Worm (Caenorhabditis elegans): ENCODE measurements around the gene srg-47.

Gene srg-47

DNA sequence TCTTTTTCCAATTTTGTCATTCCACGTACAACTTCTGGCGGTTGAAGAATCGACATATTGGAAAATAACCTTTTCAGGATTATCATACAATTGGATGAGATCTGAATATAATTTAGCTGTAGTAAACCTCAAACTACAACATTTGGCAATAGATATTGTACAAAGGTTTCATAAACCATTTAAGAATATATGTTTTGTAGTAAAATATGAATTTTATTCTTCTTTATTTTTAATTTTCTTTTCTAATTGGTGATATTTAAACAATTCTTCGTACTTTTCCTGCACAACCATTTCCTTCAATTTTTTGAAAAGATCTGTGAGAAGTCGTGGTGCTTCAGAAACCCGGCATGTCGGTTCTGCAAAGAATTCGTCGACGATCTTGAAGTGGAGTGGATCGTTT lies 35.1 kb downstream of the srg-47 start, which contains the start of gene C53A5.17:
C53A5.17 (minus strand) TSS at position 101 of the 400 bp plus-strand sequence.
- no peak for TF ChIP-seq nfya-1 (tag; optimal IDR thresholded peaks at IDR 0.05)
- TF ChIP-seq K09A11.1 (tag; optimal IDR thresholded peaks at IDR 0.05; ENCODE audit: insufficient read depth) = no peak
- no peak for TF ChIP-seq ceh-24 (tag; optimal IDR thresholded peaks at IDR 0.05)
- no peak for TF ChIP-seq pha-4 (tag; optimal IDR thresholded peaks at IDR 0.05)
- TF ChIP-seq lin-11 (tag; optimal IDR thresholded peaks at IDR 0.05) = no peak
- no peak for TF ChIP-seq lim-6 (tag; optimal IDR thresholded peaks at IDR 0.05)
- TF ChIP-seq ceh-14 (tag; optimal IDR thresholded peaks at IDR 0.05) = no peak
- TF ChIP-seq ama-1 (optimal IDR thresholded peaks at IDR 0.05) = no peak
- TF ChIP-seq Y22D7AL.16 (tag; optimal IDR thresholded peaks at IDR 0.05) = no peak
- no peak for TF ChIP-seq ceh-31 (tag; optimal IDR thresholded peaks at IDR 0.05)
- no peak for TF ChIP-seq ceh-6 (GFP tag; optimal IDR thresholded peaks at IDR 0.05)
- TF ChIP-seq ceh-48 (tag; optimal IDR thresholded peaks at IDR 0.05) = no peak
- no peak for TF ChIP-seq ceh-18 (tag; optimal IDR thresholded peaks at IDR 0.05)
- no peak for TF ChIP-seq fax-1 (tag; optimal IDR thresholded peaks at IDR 0.05)
- no peak for TF ChIP-seq fkh-6 (tag; optimal IDR thresholded peaks at IDR 0.05)
- TF ChIP-seq ahr-1 (tag; optimal IDR thresholded peaks at IDR 0.05) = no peak
- TF ChIP-seq sdc-2 (tag; optimal IDR thresholded peaks at IDR 0.05) = no peak
- TF ChIP-seq madf-2 (tag; optimal IDR thresholded peaks at IDR 0.05) = no peak

DNA sequence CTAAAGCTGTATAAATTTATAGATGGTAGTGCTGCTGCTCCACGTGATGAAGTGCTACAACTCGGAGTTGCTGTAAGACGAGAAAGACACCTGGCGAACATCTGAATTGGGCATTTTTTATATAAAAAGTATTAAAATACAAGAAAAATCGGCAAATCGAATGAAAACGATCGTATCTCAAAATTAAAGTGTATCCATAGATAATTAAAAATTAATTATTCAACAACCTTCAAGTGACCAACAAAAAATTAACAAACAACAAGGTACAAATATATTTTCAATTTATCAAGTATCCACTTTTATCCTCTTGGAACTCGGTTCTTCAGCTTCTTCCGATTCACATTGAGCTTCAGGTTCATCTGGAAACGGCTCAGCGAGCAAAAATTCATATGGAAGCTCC lies 36.8 kb downstream of the srg-47 start, which contains the start of gene R02D5.8:
R02D5.8 (minus strand) TSS at position 101 of the 400 bp plus-strand sequence.
- no peak for TF ChIP-seq Y22D7AL.16 (tag; optimal IDR thresholded peaks at IDR 0.05)
- no peak for TF ChIP-seq ceh-18 (tag; optimal IDR thresholded peaks at IDR 0.05)
- no peak for TF ChIP-seq dmd-4 (tag; optimal IDR thresholded peaks at IDR 0.05; ENCODE audit: borderline replicate concordance)
- TF ChIP-seq C08G9.2 (tag; optimal IDR thresholded peaks at IDR 0.05) = no peak
- TF ChIP-seq hlh-15 (tag; optimal IDR thresholded peaks at IDR 0.05) = no peak
- TF ChIP-seq ceh-6 (GFP tag; optimal IDR thresholded peaks at IDR 0.05) = no peak
- no peak for TF ChIP-seq ceh-14 (tag; optimal IDR thresholded peaks at IDR 0.05)
- TF ChIP-seq pax-1 (tag; optimal IDR thresholded peaks at IDR 0.05) = no peak

DNA sequence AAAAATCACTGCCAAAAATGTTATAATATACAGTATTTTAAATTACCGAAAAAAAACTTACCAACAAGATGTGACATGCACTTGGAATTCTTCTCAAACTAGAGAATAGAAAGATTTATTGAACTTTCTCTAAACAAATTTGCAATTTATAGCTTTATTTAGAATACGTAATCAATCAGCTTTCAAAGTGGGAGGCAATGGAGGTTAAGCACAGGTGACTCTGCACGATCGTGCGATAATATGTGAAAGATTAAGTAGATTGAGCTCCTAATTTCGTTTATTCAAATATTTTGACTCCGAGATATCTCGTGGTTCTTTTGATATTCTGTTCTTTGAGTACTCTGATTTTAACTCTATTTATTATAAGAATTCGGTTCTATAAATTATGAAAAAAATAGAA lies 38.1 kb downstream of the srg-47 start, which contains the start of gene R02D5.6:
R02D5.6 (minus strand) TSS at position 101 of the 400 bp plus-strand sequence.
- no peak for TF ChIP-seq T23F11.4 (GFP tag; optimal IDR thresholded peaks at IDR 0.05)
- TF ChIP-seq unc-42 (tag; optimal IDR thresholded peaks at IDR 0.05) = no peak
- no peak for TF ChIP-seq ztf-16 (tag; optimal IDR thresholded peaks at IDR 0.05)
- no peak for TF ChIP-seq tbx-2 (tag; optimal IDR thresholded peaks at IDR 0.05)
- TF ChIP-seq che-1 (tag; optimal IDR thresholded peaks at IDR 0.05) = no peak
- no peak for TF ChIP-seq ceh-34 (tag; optimal IDR thresholded peaks at IDR 0.05)
- TF ChIP-seq ceh-2 (tag; optimal IDR thresholded peaks at IDR 0.05) = no peak

DNA sequence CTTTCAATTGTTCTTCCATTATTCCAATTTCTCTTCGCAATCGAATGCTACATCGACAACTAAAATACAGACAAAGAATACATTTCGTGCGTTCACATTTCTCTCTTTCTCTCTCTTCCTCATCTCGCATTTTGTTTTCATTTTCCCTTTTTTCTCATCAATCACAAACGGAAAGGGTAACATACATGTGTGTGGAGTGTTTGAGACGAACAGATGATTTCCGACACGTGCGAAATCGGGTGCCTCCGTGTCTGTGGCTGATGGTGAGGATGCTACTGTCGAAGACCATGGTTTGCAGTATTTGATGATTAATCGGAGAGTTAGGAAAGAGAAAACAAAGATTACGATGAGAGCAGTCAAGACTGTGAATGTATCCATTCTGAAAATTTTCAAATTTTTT lies 45.3 kb downstream of the srg-47 start, which contains the start of gene R02D5.9:
R02D5.9 (minus strand) TSS at position 378 of the 400 bp plus-strand sequence.
- TF ChIP-seq ceh-2 (tag; optimal IDR thresholded peaks at IDR 0.05) = no peak
- no peak for TF ChIP-seq K02D7.2 (tag; optimal IDR thresholded peaks at IDR 0.05)
- TF ChIP-seq ceh-14 (tag; optimal IDR thresholded peaks at IDR 0.05) = no peak
- TF ChIP-seq unc-55 (GFP tag; optimal IDR thresholded peaks at IDR 0.05) = no peak
- no peak for TF ChIP-seq dmd-4 (tag; optimal IDR thresholded peaks at IDR 0.05; ENCODE audit: borderline replicate concordance)
- no peak for TF ChIP-seq hlh-13 (GFP tag; optimal IDR thresholded peaks at IDR 0.05)
- TF ChIP-seq hlh-8 (tag; optimal IDR thresholded peaks at IDR 0.05) = no peak
- no peak for TF ChIP-seq sox-4 (tag; optimal IDR thresholded peaks at IDR 0.05)
- no peak for TF ChIP-seq hlh-6 (tag; optimal IDR thresholded peaks at IDR 0.05)
- TF ChIP-seq nhr-232 (tag; optimal IDR thresholded peaks at IDR 0.05) = no peak
- no peak for TF ChIP-seq tbx-7 (tag; optimal IDR thresholded peaks at IDR 0.05)
- no peak for TF ChIP-seq pax-1 (tag; optimal IDR thresholded peaks at IDR 0.05)
- no peak for TF ChIP-seq elt-2 (tag; optimal IDR thresholded peaks at IDR 0.05)
- TF ChIP-seq sox-2 (GFP tag; IDR thresholded peaks at IDR 0.05) = no peak
- no peak for TF ChIP-seq K09A11.1 (tag; optimal IDR thresholded peaks at IDR 0.05; ENCODE audit: insufficient read depth)
- TF ChIP-seq pha-2 (tag; optimal IDR thresholded peaks at IDR 0.05) = no peak
- TF ChIP-seq syd-9 (tag; optimal IDR thresholded peaks at IDR 0.05) = no peak

All from whole organism, late embryonic.